Worm (Caenorhabditis elegans): ENCODE measurements around the gene nhx-6.

Gene nhx-6

DNA sequence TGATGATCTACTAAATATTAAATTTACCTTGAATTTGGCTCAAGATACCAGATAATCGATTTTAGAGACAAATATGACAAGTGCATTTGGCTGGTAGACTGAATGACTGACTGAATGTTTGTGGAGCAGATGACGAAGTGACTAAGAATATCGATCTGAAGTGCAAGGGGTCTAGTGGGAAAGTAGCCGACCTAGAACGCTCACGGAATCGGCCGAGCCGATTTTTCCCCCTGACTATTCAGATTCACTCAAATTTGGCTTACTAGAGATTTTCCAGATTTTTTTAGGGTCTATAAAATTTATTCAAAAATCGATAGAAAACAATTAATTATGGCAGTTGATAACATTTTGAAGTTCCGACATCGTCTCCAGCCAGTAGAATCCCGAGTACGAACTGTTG is 23.9 kb downstream of the nhx-6 start, which contains the start of gene fbxc-26:
TSS of gene fbxc-26 (minus strand) at position 101 of the 400 bp plus-strand sequence.
- TF ChIP-seq fkh-3 (tag; optimal IDR thresholded peaks at IDR 0.05) (no peak), B0261.1 (tag; optimal IDR thresholded peaks at IDR 0.05) (no peak), C06A6.2 (GFP tag; conservative IDR thresholded peaks at IDR 0.05) (no peak)

DNA sequence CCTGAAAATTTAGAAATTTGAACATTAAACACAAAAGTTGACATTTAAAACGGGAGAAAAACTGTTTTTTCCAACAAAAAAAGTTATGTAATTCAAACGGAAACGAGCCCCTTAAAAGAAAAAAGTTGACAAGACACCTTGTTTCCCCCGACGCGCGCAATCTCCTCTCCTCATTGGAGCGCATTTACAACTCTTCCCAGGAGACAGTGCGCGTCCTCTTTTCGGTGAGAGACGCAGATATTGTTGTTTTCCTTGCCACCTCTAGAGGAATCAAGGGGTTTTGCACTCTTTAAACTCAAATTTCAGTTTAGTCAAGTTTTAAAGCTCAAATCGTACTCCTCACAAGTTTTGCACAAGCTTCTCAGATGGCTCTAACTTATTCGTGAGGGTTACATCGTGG is 25.2 kb downstream of the nhx-6 start, which contains the start of gene F58E1.13:
TSS of gene F58E1.13 (minus strand) at position 12 of the 400 bp plus-strand sequence.
- TF ChIP-seq T26A5.8 (tag; optimal IDR thresholded peaks at IDR 0.05) (no peak), hmg-1.2 (GFP tag; IDR thresholded peaks at IDR 0.05) (no peak), bed-1 (GFP tag; IDR thresholded peaks at IDR 0.05) (no peak), aptf-2 (GFP tag; conservative IDR thresholded peaks at IDR 0.05) (peak; percentile 90), K11D2.4 (GFP tag; IDR thresholded peaks at IDR 0.05) (no peak), lsy-27 (tag; optimal IDR thresholded peaks at IDR 0.05; ENCODE audit: borderline replicate concordance, insufficient read depth) (no peak), ceh-79 (tag; optimal IDR thresholded peaks at IDR 0.05) (no peak), efl-1 (GFP tag; optimal IDR thresholded peaks at IDR 0.05) (peak; percentile 5), madf-10 (tag; optimal IDR thresholded peaks at IDR 0.05) (no peak), lin-54 (GFP tag; optimal IDR thresholded peaks at IDR 0.05) (no peak), nhr-27 (tag; optimal IDR thresholded peaks at IDR 0.05) (no peak), K12H6.12 (tag; optimal IDR thresholded peaks at IDR 0.05) (no peak)

DNA sequence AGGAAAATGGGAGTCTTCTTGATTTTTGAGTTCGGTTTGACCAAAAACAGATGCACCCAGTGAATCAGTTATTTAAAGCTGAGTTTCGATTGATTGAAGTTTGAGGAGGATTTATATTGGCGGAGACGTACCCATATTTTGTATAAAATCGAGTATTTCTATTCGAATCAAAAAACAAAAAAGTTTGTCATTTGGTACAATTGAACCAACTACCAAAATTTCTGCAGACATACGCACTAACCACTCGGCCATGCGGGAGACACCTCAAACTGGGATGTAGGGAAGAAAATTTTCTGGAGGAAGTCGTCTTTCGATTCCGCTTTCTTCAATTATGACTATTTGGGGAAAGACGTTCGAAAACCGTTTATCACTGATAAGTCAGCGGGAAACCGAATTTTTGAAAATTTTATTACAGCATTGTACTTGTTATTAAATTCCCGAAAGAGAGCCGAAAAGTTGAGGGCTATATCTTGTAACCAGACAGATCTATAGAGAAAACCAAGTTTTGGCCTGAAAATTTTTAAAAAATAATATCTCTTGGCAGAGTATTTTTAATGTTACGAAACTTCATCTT is 30.0 kb downstream of the nhx-6 start:
- peak; percentile 61; the same call in 1 of the 2 replicates for TF ChIP-seq lin-26 (GFP tag; IDR thresholded peaks at IDR 0.05)
- peak; percentile 59 for TF ChIP-seq B0261.1 (tag; optimal IDR thresholded peaks at IDR 0.05)
- peak; percentile 76 for TF ChIP-seq tbp1 (GFP tag; optimal IDR thresholded peaks at IDR 0.05)
- peak; percentile 32 for TF ChIP-seq rpc-1 (optimal IDR thresholded peaks at IDR 0.05)
- TF ChIP-seq rpc-1 (tag; optimal IDR thresholded peaks at IDR 0.05): peak; percentile 66

ce11 chrII:1703363-1703762 is 32.7 kb downstream of the nhx-6 start, which contains the start of gene fbxb-47:
Gene fbxb-47 (minus strand): TSS chrII:1703463.
- TF ChIP-seq F33H1.4 (GFP tag; IDR thresholded peaks at IDR 0.05) (no peak), atf-7 (tag; optimal IDR thresholded peaks at IDR 0.05) (no peak), F52B5.7 (tag; optimal IDR thresholded peaks at IDR 0.05) (no peak), ceh-58 (GFP tag; IDR thresholded peaks at IDR 0.05) (no peak), lin-40 (tag; optimal IDR thresholded peaks at IDR 0.05) (no peak), Y53F4B.3 (GFP tag; IDR thresholded peaks at IDR 0.05) (no peak), F10E7.11 (tag; optimal IDR thresholded peaks at IDR 0.05) (no peak), madf-8 (GFP tag; conservative IDR thresholded peaks at IDR 0.05) (no peak), mcd-1 (GFP tag; IDR thresholded peaks at IDR 0.05) (no peak), nfya-2 (GFP tag; IDR thresholded peaks at IDR 0.05) (no peak), unc-62 (GFP tag; optimal IDR thresholded peaks at IDR 0.05) (no peak)

DNA sequence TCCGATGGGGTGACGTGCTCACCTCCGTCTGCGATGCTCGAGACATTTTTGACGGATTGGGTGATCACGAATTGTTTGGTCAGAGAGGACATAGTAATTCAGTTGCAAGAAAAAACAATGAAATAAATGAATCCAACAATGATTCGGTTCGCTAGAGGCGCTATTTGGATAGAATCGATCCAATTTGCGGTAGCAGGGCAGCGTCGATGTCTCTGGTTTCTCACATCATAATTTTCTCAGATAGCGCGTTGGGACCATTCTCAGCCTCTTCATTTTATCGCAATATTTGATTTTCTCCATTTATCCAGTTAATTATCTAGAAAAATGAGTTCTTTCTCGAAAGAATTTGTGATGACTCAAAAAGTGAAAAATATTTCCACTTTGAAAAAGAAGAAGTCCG is 35.8 kb downstream of the nhx-6 start, which contains the start of gene sdz-18:
TSS of gene sdz-18 (minus strand) at position 101 of the 400 bp plus-strand sequence.
- TF ChIP-seq nhr-27 (tag; optimal IDR thresholded peaks at IDR 0.05): no peak
- TF ChIP-seq dox-1 (GFP tag; IDR thresholded peaks at IDR 0.05): no peak
- TF ChIP-seq let-607 (tag; optimal IDR thresholded peaks at IDR 0.05): no peak
- no peak for TF ChIP-seq nhr-80 (tag; optimal IDR thresholded peaks at IDR 0.05)
- TF ChIP-seq Y67H2A.10 (GFP tag; conservative IDR thresholded peaks at IDR 0.05): no peak
- TF ChIP-seq pha-4 (tag; optimal IDR thresholded peaks at IDR 0.05): no peak
- no peak for TF ChIP-seq cebp-2 (GFP tag; IDR thresholded peaks at IDR 0.05)
- no peak for TF ChIP-seq B0019.2 (GFP tag; conservative IDR thresholded peaks at IDR 0.05)
- TF ChIP-seq B0035.1 (tag; optimal IDR thresholded peaks at IDR 0.05): no peak
- TF ChIP-seq akir-1 (GFP tag; optimal IDR thresholded peaks at IDR 0.05): no peak
- no peak for TF ChIP-seq Y53F4B.3 (GFP tag; IDR thresholded peaks at IDR 0.05)
- no peak for TF ChIP-seq sdz-38 (tag; optimal IDR thresholded peaks at IDR 0.05)
